Worm (Caenorhabditis elegans): ENCODE data around the gene agl-1.

agl-1 gene

DNA sequence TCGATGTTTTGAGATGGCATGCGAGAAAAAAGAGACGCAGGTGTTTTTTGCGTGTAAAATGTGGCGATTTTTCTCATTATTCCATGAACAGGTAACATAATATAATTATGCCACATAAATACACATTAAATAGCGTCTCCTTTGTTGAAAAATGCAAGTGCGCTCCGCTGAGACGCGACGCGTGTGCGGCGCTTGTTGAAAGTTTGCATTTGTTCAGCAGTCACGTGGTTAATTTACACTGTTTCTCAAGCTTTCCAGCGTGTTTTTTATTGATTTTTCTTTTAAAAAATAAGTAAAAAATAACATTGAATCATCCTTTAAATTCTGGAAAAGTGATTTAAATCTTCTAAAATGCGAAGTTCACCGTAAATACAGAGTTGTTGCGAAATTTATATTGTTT is 41.7 kb upstream of the agl-1 start (continued):
- TF ChIP-seq rnt-1 (tag; optimal IDR thresholded peaks at IDR 0.05) (peak; percentile 76), ceh-63 (GFP tag; optimal IDR thresholded peaks at IDR 0.05) (no peak), efl-3 (GFP tag; optimal IDR thresholded peaks at IDR 0.05) (no peak), ceh-82 (tag; optimal IDR thresholded peaks at IDR 0.05) (peak; percentile 64 to 91 (median 69)), dpl-1 (GFP tag; optimal IDR thresholded peaks at IDR 0.05) (peak; percentile 80 to 87 (median 83)), lin-14 (GFP tag; optimal IDR thresholded peaks at IDR 0.05) (peak; percentile 94), swsn-7 (tag; optimal IDR thresholded peaks at IDR 0.05) (peak; percentile 83)

DNA sequence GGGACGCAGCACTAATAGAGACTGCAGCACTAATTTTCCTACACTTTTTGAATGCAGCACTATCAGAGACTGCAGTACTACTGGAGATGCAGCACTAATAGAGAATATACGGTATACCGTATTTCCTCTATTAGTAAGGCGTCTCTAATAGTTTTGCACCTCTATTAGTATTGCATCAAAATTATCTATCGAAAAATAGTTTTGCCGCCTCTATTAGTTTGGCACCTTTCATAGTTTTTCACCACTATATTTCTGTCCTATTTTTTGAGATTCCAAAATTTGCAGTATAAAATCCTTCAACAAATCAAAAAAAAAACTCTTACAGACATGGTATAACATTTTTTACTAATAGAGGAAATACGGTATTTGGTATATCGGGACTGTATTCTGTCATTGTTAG is 35.9 kb upstream of the agl-1 start:
- TF ChIP-seq nhr-85 (tag), result no peak
- TF ChIP-seq F16B12.6 (tag; optimal IDR thresholded peaks at IDR 0.05), result no peak
- TF ChIP-seq alr-1 (tag; optimal IDR thresholded peaks at IDR 0.05; ENCODE audit: borderline replicate concordance), result no peak
- no peak for TF ChIP-seq ceh-88 (GFP tag; IDR thresholded peaks at IDR 0.05)
- TF ChIP-seq skn-1 (tag; optimal IDR thresholded peaks at IDR 0.05), result no peak
- TF ChIP-seq irx-1 (tag; optimal IDR thresholded peaks at IDR 0.05), result no peak
- TF ChIP-seq ztf-11 (tag; optimal IDR thresholded peaks at IDR 0.05), result no peak
- TF ChIP-seq nhr-71 (tag; optimal IDR thresholded peaks at IDR 0.05), result no peak
- no peak for TF ChIP-seq snu-23 (GFP tag; optimal IDR thresholded peaks at IDR 0.05)
- no peak for TF ChIP-seq C34B4.2 (tag; optimal IDR thresholded peaks at IDR 0.05)
- no peak for TF ChIP-seq unc-62 (GFP tag; optimal IDR thresholded peaks at IDR 0.05)
- no peak for TF ChIP-seq ceh-8 (GFP tag; optimal IDR thresholded peaks at IDR 0.05)
- no peak for TF ChIP-seq unc-30 (tag; optimal IDR thresholded peaks at IDR 0.05)
- TF ChIP-seq elt-2 (tag; optimal IDR thresholded peaks at IDR 0.05), result no peak
- TF ChIP-seq pag-3 (tag; optimal IDR thresholded peaks at IDR 0.05; ENCODE audit: borderline replicate concordance, insufficient read depth), result no peak
- no peak for TF ChIP-seq fkh-10 (GFP tag; optimal IDR thresholded peaks at IDR 0.05)
- no peak for TF ChIP-seq mef-2 (tag; optimal IDR thresholded peaks at IDR 0.05)

DNA sequence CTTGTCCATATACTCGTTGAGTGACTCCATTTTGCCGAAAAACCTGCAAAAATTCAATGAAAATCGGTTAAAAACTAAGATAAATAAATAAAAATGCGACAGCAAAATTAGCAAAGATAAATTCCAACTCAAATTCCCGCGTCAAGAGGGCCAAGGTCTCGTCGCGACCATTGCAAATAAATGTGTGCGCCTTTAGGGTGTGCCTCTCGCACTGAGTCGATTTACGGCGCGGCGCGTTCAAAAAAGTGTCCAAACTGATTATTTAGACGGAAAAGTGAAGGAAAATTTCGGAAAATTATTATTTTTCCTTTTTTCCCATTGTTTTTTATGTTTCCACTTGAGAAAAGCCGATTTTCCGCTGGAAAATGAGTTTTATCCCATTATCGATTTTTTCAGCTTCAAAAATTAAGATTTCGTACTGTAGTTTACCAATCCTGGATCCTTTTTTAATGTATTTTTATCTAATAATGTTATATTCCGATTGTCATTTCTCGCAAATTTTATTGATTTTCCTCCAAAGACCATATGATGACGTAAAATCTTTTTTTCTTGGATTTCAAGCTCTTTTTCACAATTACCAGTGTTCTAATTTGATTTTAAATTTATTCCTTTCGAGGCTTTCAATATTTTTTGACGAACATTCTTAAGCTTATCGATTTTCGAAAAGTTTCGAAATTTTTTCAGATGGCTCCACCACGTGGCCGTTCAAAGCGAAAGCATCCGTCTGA is 32.3 kb upstream of the agl-1 start, which contains the start of the genes kbp-3 and nurf-1:
kbp-3 (minus strand) TSS at position 43 of the 728 bp plus-strand sequence.
nurf-1 (plus strand) TSS at position 678 of the 728 bp plus-strand sequence.
- no peak for TF ChIP-seq C34B4.2 (tag; optimal IDR thresholded peaks at IDR 0.05)
- TF ChIP-seq sup-37 (GFP tag; optimal IDR thresholded peaks at IDR 0.05), result no peak
- peak; percentile 5 for TF ChIP-seq lin-13 (GFP tag; optimal IDR thresholded peaks at IDR 0.05)
- TF ChIP-seq elt-3 (tag; optimal IDR thresholded peaks at IDR 0.05), result peak in 1 of 6 experiments; percentile 45
- TF ChIP-seq nhr-47 (tag; optimal IDR thresholded peaks at IDR 0.05), result peak; percentile 53
- TF ChIP-seq fkh-10 (GFP tag; optimal IDR thresholded peaks at IDR 0.05), result no peak
- TF ChIP-seq Y116A8C.19 (tag; optimal IDR thresholded peaks at IDR 0.05; ENCODE audit: borderline replicate concordance), result no peak
- TF ChIP-seq mdl-1 (tag; optimal IDR thresholded peaks at IDR 0.05), result peak in 1 of 2 experiments; percentile 52
- peak; percentile 33 for TF ChIP-seq blmp-1 (tag; optimal IDR thresholded peaks at IDR 0.05)
- peak; percentile 37 for TF ChIP-seq F16B12.6 (tag; optimal IDR thresholded peaks at IDR 0.05)
- peak; percentile 54 for TF ChIP-seq unc-130 (tag; optimal IDR thresholded peaks at IDR 0.05)
- TF ChIP-seq swsn-7 (tag; optimal IDR thresholded peaks at IDR 0.05), result peak; percentile 14
- no peak for TF ChIP-seq tlp-1 (tag; optimal IDR thresholded peaks at IDR 0.05)
- peak; percentile 62 for TF ChIP-seq skn-1 (tag; optimal IDR thresholded peaks at IDR 0.05)
- TF ChIP-seq vab-15 (tag; optimal IDR thresholded peaks at IDR 0.05), result no peak
- no peak for TF ChIP-seq unc-86 (tag; optimal IDR thresholded peaks at IDR 0.05)
- TF ChIP-seq snpc-4 (tag; optimal IDR thresholded peaks at IDR 0.05), result peak; percentile 9
- no peak for TF ChIP-seq nhr-237 (tag; optimal IDR thresholded peaks at IDR 0.05)
- peak; percentile 30; the same call in 1 of the 2 replicates for TF ChIP-seq nhr-19 (GFP tag; conservative IDR thresholded peaks at IDR 0.05)
- TF ChIP-seq rnt-1 (tag; optimal IDR thresholded peaks at IDR 0.05), result peak; percentile 31
- peak; percentile 15 for TF ChIP-seq mep-1 (tag; optimal IDR thresholded peaks at IDR 0.05)
- peak; percentile 38 for TF ChIP-seq xbp-1 (tag; optimal IDR thresholded peaks at IDR 0.05)
- TF ChIP-seq fkh-8 (tag; optimal IDR thresholded peaks at IDR 0.05), result peak; percentile 23
- TF ChIP-seq ces-1 (GFP tag; optimal IDR thresholded peaks at IDR 0.05), result no peak
- peak; percentile 47 for TF ChIP-seq nhr-20 (tag; optimal IDR thresholded peaks at IDR 0.05)
- peak in 2 of 3 experiments; percentile 14 to 60 for TF ChIP-seq ceh-82 (tag; optimal IDR thresholded peaks at IDR 0.05)
- TF ChIP-seq mab-9 (GFP tag; IDR thresholded peaks at IDR 0.05), result no peak
- no peak for TF ChIP-seq ets-5 (GFP tag; IDR thresholded peaks at IDR 0.05)
- TF ChIP-seq sox-4 (tag; optimal IDR thresholded peaks at IDR 0.05), result no peak
- no peak for TF ChIP-seq alr-1 (tag; optimal IDR thresholded peaks at IDR 0.05; ENCODE audit: borderline replicate concordance)
- TF ChIP-seq efl-1 (optimal IDR thresholded peaks at IDR 0.05), result peak; percentile 77 to 91
- TF ChIP-seq efl-1 (GFP tag; optimal IDR thresholded peaks at IDR 0.05 in 1 of 2), result peak; percentile 91 to 99

All from whole organism, L1 larva.